Worm (Caenorhabditis elegans): ENCODE results near the gene aat-6.
A peak's percentile ranks its signal among the peaks of the same experiment; 100 is the strongest.

Gene aat-6

ce11 chrV:11513432-11513831 is 43.0 kb upstream of the aat-6 start, which contains the start of gene C55A6.3:
C55A6.3 (minus strand) TSS chrV:11513532.
- no peak for TF ChIP-seq elt-1 (tag; optimal IDR thresholded peaks at IDR 0.05; ENCODE audit: borderline replicate concordance, insufficient read depth)

- TF ChIP-seq elt-3 (tag; optimal IDR thresholded peaks at IDR 0.05) = no peak
- TF ChIP-seq unc-62 (GFP tag; optimal IDR thresholded peaks at IDR 0.05) = no peak
- no peak for TF ChIP-seq pha-4 (tag; optimal IDR thresholded peaks at IDR 0.05)
- no peak for TF ChIP-seq mep-1 (tag; optimal IDR thresholded peaks at IDR 0.05)
- no peak for TF ChIP-seq ztf-11 (tag; optimal IDR thresholded peaks at IDR 0.05)
- no peak for TF ChIP-seq nhr-76 (tag; optimal IDR thresholded peaks at IDR 0.05)
- TF ChIP-seq flh-1 (GFP tag; optimal IDR thresholded peaks at IDR 0.05) = no peak
- TF ChIP-seq drap-1 (GFP tag; optimal IDR thresholded peaks at IDR 0.05) = no peak
- no peak for TF ChIP-seq tbx-8 (GFP tag; optimal IDR thresholded peaks at IDR 0.05)
- no peak for TF ChIP-seq nhr-2 (tag; optimal IDR thresholded peaks at IDR 0.05)
- no peak for TF ChIP-seq lin-32 (GFP tag; optimal IDR thresholded peaks at IDR 0.05)
- no peak for TF ChIP-seq lin-13 (tag; optimal IDR thresholded peaks at IDR 0.05)
- no peak for TF ChIP-seq M03D4.4 (tag; optimal IDR thresholded peaks at IDR 0.05)
These were observed 38.3 kb upstream of the aat-6 start, which contains the start of gene ttll-5 for ce11 chrV:11508773-11509172. ttll-5 (plus strand) TSS chrV:11509060.

DNA sequence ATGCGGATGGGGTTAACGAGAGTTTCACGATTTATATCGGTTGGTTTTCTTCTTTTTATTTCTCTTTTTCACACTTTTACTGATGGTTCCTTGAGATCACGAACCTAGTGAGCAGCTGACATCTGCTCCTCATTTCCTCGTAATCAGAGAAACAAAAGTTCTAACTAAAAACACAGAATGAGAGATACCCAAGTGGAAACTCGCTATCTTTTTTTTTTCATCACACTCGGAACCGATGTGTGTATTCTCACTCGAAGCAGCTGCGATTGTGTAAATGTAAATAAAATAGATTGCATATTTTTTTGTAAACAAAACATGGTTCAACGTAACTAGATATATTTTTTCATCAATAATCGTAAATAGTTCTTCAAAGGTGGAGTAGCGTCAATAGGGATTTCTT is 35.9 kb upstream of the aat-6 start:
- TF ChIP-seq ztf-11 (tag; optimal IDR thresholded peaks at IDR 0.05) (no peak), elt-1 (tag; optimal IDR thresholded peaks at IDR 0.05; ENCODE audit: borderline replicate concordance, insufficient read depth) (no peak), nhr-76 (tag; optimal IDR thresholded peaks at IDR 0.05) (no peak), unc-120 (tag; optimal IDR thresholded peaks at IDR 0.05; ENCODE audit: poor library complexity, severe bottlenecking) (peak; percentile 55), hlh-1 (tag; optimal IDR thresholded peaks at IDR 0.05) (peak; percentile 82)

DNA sequence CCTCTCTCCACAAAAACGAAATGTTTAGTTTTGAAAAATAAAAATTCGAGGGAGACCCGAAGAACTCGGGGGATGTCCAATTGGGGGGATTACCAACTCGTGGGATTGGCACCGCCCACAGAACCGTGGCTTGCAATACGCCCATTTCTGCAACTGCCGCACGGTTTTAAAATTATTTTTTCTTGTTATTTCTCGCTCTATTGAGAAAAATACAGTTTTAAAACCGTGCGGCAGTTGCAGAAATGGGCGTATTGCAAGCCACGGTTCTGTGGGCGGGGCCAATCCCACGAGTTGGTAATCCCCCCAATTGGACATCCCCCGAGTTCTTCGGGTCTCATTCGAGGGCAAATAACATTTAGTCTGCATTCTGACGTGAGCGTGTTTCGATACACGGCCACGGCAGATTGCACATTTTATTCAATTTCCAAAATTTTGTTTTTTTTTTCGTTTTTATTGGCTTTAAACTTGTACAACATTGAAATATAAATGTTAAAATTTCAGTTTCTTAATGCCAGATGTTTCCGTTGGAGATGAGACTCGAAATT is 34.5 kb upstream of the aat-6 start, which contains the start of the genes C55A6.1 and C55A6.10:
C55A6.1 (minus strand) TSS at position 116 of the 545 bp plus-strand sequence.
C55A6.10 (plus strand) TSS at position 495 of the 545 bp plus-strand sequence.
- TF ChIP-seq nhr-237 (tag; optimal IDR thresholded peaks at IDR 0.05) (peak; percentile 10), lsy-2 (tag; optimal IDR thresholded peaks at IDR 0.05) (peak; percentile 31), M03D4.4 (tag; optimal IDR thresholded peaks at IDR 0.05) (peak; percentile 1), hlh-1 (tag; optimal IDR thresholded peaks at IDR 0.05) (peak; percentile 1), drap-1 (GFP tag; optimal IDR thresholded peaks at IDR 0.05) (peak; percentile 43), sptf-1 (tag; optimal IDR thresholded peaks at IDR 0.05) (peak; percentile 41), mep-1 (tag; optimal IDR thresholded peaks at IDR 0.05) (peak; percentile 36), lin-13 (tag; optimal IDR thresholded peaks at IDR 0.05) (peak; percentile 12), ces-1 (GFP tag; optimal IDR thresholded peaks at IDR 0.05) (peak; percentile 68), cnd-1 (tag; optimal IDR thresholded peaks at IDR 0.05) (peak; percentile 25)

ce11 chrV:11503081-11503751 is 32.8 kb upstream of the aat-6 start, which contains the start of gene C55A6.12:
C55A6.12 (minus strand) TSS chrV:11503131.
- TF ChIP-seq lin-13 (tag; optimal IDR thresholded peaks at IDR 0.05) (no peak), flh-1 (GFP tag; optimal IDR thresholded peaks at IDR 0.05) (no peak), nhr-76 (tag; optimal IDR thresholded peaks at IDR 0.05) (no peak), nhr-2 (tag; optimal IDR thresholded peaks at IDR 0.05) (no peak), elt-3 (tag; optimal IDR thresholded peaks at IDR 0.05) (no peak), ham-2 (GFP tag; optimal IDR thresholded peaks at IDR 0.05) (no peak), ceh-39 (tag; optimal IDR thresholded peaks at IDR 0.05) (no peak), blmp-1 (tag; optimal IDR thresholded peaks at IDR 0.05) (no peak)

DNA sequence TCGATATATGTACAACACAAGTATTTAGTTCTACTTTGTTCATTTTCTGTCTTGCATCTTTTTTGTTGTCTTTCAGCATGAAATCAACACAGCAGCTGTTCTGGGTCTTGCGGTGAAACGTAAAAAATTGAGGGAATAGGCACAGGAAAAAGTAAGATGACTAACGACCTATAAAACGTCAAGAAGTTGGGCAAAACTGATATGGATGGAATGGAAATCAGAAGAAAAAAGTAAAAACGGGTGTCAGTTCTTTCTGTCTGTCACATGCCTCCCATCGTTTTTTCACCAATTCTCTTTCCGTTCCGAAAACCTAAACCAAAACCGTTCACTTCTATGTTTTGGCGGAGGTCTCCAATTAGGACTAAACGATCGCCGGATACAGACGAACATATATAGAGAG is 30.5 kb upstream of the aat-6 start:
- no peak for TF ChIP-seq sem-2 (GFP tag; optimal IDR thresholded peaks at IDR 0.05)
- TF ChIP-seq snpc-4 (tag; optimal IDR thresholded peaks at IDR 0.05) = no peak
- TF ChIP-seq ces-1 (GFP tag; optimal IDR thresholded peaks at IDR 0.05) = no peak
- TF ChIP-seq nhr-28 (tag; optimal IDR thresholded peaks at IDR 0.05) = no peak
- no peak for TF ChIP-seq lin-32 (GFP tag; optimal IDR thresholded peaks at IDR 0.05)
- no peak for TF ChIP-seq mep-1 (tag; optimal IDR thresholded peaks at IDR 0.05)
- TF ChIP-seq hlh-1 (tag; optimal IDR thresholded peaks at IDR 0.05) = no peak
- TF ChIP-seq elt-1 (tag; optimal IDR thresholded peaks at IDR 0.05; ENCODE audit: borderline replicate concordance, insufficient read depth) = no peak
- TF ChIP-seq ztf-11 (tag; optimal IDR thresholded peaks at IDR 0.05) = no peak
